Fruit fly (Drosophila melanogaster) whole organism: ENCODE results near the gene CalpB.

Source experiments
- CG8478 ChIP-seq: fragments of >200 bp; optimal IDR thresholded peaks from 2 replicates; lab custom pipeline; 2018; ENCODE audit warnings: inconsistent platforms
- Dll ChIP-seq: fragments of >200 bp; optimal IDR thresholded peaks from 2 replicates; lab custom pipeline; 2017
- EcR ChIP-seq, 2 experiments: fragments of >200 bp; optimal IDR thresholded peaks; 2 replicates each; lab custom pipeline; 2017; ENCODE audit warnings: missing biosample characterization in 2 of 2, missing genetic modification characterization in 2 of 2, missing genetic modification reagents in 2 of 2
- pan ChIP-seq: fragments of >200 bp; optimal IDR thresholded peaks from 2 replicates; lab custom pipeline; 2017
- psq ChIP-seq: fragments of >200 bp; optimal IDR thresholded peaks from 2 replicates; lab custom pipeline; 2017
- usp ChIP-seq: fragments of >200 bp; optimal IDR thresholded peaks from 2 replicates; lab custom pipeline; 2017; ENCODE audit warnings: missing biosample characterization, missing genetic modification characterization, mixed read lengths

CalpB gene

DNA sequence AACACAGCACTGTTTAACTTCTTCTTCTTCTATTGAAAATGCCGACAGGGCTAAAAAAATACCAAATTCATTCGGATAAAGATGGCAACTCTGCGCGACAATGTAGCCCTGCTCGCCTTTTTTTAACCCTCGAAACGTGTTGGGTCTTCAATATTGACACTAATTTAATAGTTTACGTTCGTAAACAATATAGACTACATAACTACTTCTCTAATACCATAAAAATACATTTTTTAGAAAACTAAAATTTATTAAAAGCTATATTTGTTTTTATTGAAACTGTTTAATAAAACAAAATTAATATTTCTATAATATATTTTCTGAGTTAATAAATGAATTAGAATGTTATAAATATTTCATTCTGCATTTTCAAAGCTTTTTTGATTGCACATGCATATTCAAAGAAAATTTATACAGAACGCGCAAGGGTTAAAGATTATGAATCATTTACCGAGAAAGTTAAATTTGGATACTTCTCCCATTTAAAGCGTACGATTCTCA is at the start of gene CalpB, which contains the start of gene Taf2:
Gene CalpB (plus strand): TSS at position 133 of the 501 bp plus-strand sequence.
Gene Taf2 (minus strand): TSS at position 54 of the 501 bp plus-strand sequence.
- no peak for TF ChIP-seq CG8478 (lab: Kevin White, UChicago)
- no peak for TF ChIP-seq psq (lab: Kevin White, UChicago)
- no peak for TF ChIP-seq EcR (GFP tag; optimal IDR thresholded peaks at IDR 0.05; lab: Kevin White, UChicago)
- no peak for TF ChIP-seq usp (GFP tag; lab: Kevin White, UChicago)
- no peak for TF ChIP-seq Dll (lab: Kevin White, UChicago)
- no peak for TF ChIP-seq pan (lab: Kevin White, UChicago)

- TF ChIP-seq psq (lab: Kevin White, UChicago) (no peak), usp (GFP tag; lab: Kevin White, UChicago) (no peak), Dll (lab: Kevin White, UChicago) (no peak), pan (lab: Kevin White, UChicago) (no peak), EcR (GFP tag; optimal IDR thresholded peaks at IDR 0.05; lab: Kevin White, UChicago) (no peak), CG8478 (lab: Kevin White, UChicago) (no peak)
Observed at dm6 chr3L:9840710-9841109, 47.9 kb upstream of the CalpB start.

DNA sequence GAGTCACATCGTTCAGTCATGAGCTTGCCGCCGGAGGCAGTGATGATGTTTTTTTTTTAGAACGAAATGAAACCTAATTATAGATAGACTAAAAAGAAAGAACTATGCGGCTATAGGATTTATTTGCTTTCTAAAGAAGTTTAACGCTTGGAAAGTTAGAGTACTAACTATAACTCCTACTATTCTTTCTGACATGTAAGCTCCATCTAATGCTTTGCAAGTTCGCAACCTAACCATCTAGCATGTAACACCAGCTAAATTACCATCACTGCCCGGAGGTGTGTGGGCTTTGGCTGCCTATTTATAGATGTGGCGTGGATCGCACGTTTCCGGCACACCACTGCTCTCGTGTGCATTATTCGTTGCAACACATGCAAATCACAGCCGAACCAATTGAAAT is 46.5 kb upstream of the CalpB start:
- TF ChIP-seq EcR (GFP tag; optimal IDR thresholded peaks at IDR 0.05; lab: Kevin White, UChicago): no peak
- no peak for TF ChIP-seq pan (lab: Kevin White, UChicago)

- TF ChIP-seq psq (lab: Kevin White, UChicago) (no peak), usp (GFP tag; lab: Kevin White, UChicago) (no peak), EcR (GFP tag; optimal IDR thresholded peaks at IDR 0.05; lab: Kevin White, UChicago) (no peak), CG8478 (lab: Kevin White, UChicago) (no peak), Dll (lab: Kevin White, UChicago) (no peak), pan (lab: Kevin White, UChicago) (no peak)
Observed at dm6 chr3L:9845980-9846538, 42.5 kb upstream of the CalpB start.

dm6 chr3L:9846577-9847342 is 41.8 kb upstream of the CalpB start:
- TF ChIP-seq psq (lab: Kevin White, UChicago) (no peak), EcR (GFP tag; optimal IDR thresholded peaks at IDR 0.05; lab: Kevin White, UChicago) (no peak), usp (GFP tag; lab: Kevin White, UChicago) (no peak), Dll (lab: Kevin White, UChicago) (no peak), pan (lab: Kevin White, UChicago) (no peak), CG8478 (lab: Kevin White, UChicago) (no peak)

DNA sequence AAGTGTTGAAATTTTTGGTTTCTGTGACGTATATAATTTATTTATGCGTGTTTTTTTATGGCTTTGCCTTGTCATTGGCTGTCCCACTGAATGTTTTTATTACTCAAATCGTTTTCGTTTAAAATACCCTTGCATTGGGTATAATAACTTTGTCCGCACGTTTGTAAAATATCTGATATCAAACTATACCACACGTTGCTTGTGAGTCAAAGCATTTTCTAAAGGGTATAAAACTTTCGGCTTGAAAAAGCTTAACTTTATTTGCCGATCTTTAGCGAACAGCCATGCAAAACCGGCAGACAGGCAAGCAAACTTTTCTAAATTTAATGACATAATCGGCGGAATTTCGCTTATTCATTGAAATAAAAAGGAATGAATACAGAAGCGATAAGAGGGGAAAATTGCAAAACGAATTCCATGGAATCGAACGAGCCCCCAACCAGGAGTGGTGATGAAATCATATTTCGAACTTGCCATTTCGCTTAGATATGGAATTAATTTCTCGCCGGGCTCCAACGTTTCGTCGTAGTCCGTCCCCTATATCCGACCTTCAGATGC is 41.1 kb upstream of the CalpB start:
- TF ChIP-seq Dll (lab: Kevin White, UChicago) (no peak), CG8478 (lab: Kevin White, UChicago) (no peak), usp (GFP tag; lab: Kevin White, UChicago) (no peak), EcR (GFP tag; optimal IDR thresholded peaks at IDR 0.05; lab: Kevin White, UChicago) (no peak), psq (lab: Kevin White, UChicago) (no peak), pan (lab: Kevin White, UChicago) (no peak)

DNA sequence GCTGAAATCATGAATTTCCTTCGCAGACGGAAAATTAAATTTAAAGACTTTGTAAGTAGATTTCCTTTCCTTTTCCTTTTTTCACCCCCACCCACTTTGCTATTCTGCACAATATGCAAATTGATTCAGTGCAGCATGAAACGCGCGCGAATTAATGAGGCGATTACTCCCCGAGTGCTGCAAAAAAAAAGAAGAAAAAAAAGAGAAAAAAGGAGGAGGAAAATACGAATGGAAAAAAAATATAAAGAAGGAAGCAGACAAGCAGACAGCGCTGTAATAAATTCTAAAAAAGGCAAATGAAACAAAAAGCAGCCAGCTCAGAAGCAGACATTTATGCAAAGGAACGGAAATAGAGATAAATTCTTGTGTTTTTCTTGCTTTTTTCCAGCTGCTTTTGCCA is 39.8 kb upstream of the CalpB start:
- TF ChIP-seq usp (GFP tag; lab: Kevin White, UChicago): no peak
- no peak for TF ChIP-seq Dll (lab: Kevin White, UChicago)
- no peak for TF ChIP-seq EcR (GFP tag; optimal IDR thresholded peaks at IDR 0.05; lab: Kevin White, UChicago)
- no peak for TF ChIP-seq CG8478 (lab: Kevin White, UChicago)
- no peak for TF ChIP-seq psq (lab: Kevin White, UChicago)
- TF ChIP-seq pan (lab: Kevin White, UChicago): no peak

DNA sequence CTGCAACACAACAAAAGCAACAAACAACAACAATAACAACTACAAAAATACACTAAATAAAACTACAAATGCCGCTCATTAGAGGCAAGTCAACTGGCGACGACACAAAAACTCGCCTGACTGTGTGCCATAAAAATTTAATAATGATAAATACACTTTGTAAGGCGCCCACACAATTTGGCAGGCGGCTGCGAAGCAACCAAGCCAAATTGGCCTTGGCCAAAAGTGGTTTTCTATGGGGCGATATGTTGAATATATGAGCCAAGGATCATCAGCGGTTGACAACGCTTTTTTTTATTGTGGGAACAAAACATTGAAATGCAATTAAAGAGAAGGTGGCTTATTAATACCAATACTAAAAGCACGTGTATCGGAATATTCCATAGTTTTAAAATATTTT is 38.4 kb upstream of the CalpB start:
- TF ChIP-seq Dll (lab: Kevin White, UChicago) (no peak), EcR (GFP tag; optimal IDR thresholded peaks at IDR 0.05; lab: Kevin White, UChicago) (no peak), pan (lab: Kevin White, UChicago) (no peak), usp (GFP tag; lab: Kevin White, UChicago) (no peak), CG8478 (lab: Kevin White, UChicago) (no peak), psq (lab: Kevin White, UChicago) (no peak)

dm6 chr3L:9851000-9851671 is 37.4 kb upstream of the CalpB start:
- TF ChIP-seq pan (lab: Kevin White, UChicago) (no peak), psq (lab: Kevin White, UChicago) (no peak), usp (GFP tag; lab: Kevin White, UChicago) (no peak), CG8478 (lab: Kevin White, UChicago) (no peak), Dll (lab: Kevin White, UChicago) (no peak), EcR (GFP tag; optimal IDR thresholded peaks at IDR 0.05; lab: Kevin White, UChicago) (no peak)

DNA sequence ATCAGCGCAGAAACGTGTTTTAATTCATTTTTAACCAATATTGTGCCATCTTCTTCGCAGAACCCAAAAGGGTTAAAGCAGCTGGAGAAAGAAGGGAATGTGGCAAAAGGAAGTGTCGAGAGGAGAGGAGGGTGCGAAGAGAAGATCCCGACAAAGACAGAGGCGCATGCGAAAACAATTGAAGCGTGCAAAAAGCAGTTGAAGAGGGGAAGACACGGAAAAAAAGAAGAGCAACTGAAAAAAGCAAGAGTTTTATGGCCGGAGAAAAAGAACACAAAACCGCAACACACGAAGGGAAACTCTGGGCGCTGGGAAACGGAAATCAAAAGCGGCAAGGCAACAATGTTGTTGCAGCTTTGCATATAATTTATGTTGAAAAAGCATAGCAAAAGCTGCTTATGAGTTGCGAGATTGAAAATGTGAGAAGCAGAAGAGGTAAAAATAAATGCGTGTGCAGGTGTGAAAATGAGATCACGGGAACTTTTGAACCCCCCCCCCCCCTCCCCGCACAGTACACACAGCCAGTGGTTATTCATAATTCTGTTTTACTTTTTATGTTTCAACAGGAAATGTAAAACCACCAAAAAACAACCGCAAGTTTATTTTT is 35.3 kb upstream of the CalpB start:
- TF ChIP-seq CG8478 (lab: Kevin White, UChicago) (no peak), usp (GFP tag; lab: Kevin White, UChicago) (no peak), EcR (GFP tag; optimal IDR thresholded peaks at IDR 0.05; lab: Kevin White, UChicago) (no peak), Dll (lab: Kevin White, UChicago) (no peak), pan (lab: Kevin White, UChicago) (no peak), psq (lab: Kevin White, UChicago) (no peak)
